Fruit fly (Drosophila melanogaster): ENCODE data around the gene ush.

Gene ush

dm6 chr2L:485825-486240 is 9.8 kb downstream of the ush start (continued):
- peak; percentile 70 for TF ChIP-seq dmrt11E (tag; optimal IDR thresholded peaks at IDR 0.05)
- peak; percentile 89 for TF ChIP-seq sob (GFP tag; IDR thresholded peaks at IDR 0.05)
- peak; percentile 66 for TF ChIP-seq CG4617 (GFP tag; optimal IDR thresholded peaks at IDR 0.05; ENCODE audit: borderline replicate concordance)
- peak; percentile 60 for TF ChIP-seq CG7928 (GFP tag; optimal IDR thresholded peaks at IDR 0.05)
- peak; percentile 90 for TF ChIP-seq CG1603 (tag; optimal IDR thresholded peaks at IDR 0.05)
- peak; percentile 6 for TF ChIP-seq CG30020 (tag; optimal IDR thresholded peaks at IDR 0.05)
- no peak; the same call in 1 of the 3 replicates for TF ChIP-seq CG7357 (GFP tag; IDR thresholded peaks at IDR 0.05)
- TF ChIP-seq Deaf1 (tag; optimal IDR thresholded peaks at IDR 0.05), result no peak
- peak; percentile 86 for TF ChIP-seq ems (GFP tag; optimal IDR thresholded peaks at IDR 0.05)
- peak; percentile 83 for TF ChIP-seq Antp (GFP tag; optimal IDR thresholded peaks at IDR 0.05)
- peak; percentile 24 to 73 for TF ChIP-seq insv (GFP tag; optimal IDR thresholded peaks at IDR 0.05)
- peak; percentile 91 for TF ChIP-seq CG9727 (GFP tag; optimal IDR thresholded peaks at IDR 0.05)
- peak; percentile 82 for TF ChIP-seq H15 (GFP tag; IDR thresholded peaks at IDR 0.05)
- peak; percentile 83 for TF ChIP-seq CG11695 (GFP tag; IDR thresholded peaks at IDR 0.05)
- peak; percentile 72 for TF ChIP-seq tin (GFP tag; optimal IDR thresholded peaks at IDR 0.05)
- peak; percentile 59; the same call in 1 of the 2 replicates for TF ChIP-seq Adf1 (GFP tag; IDR thresholded peaks at IDR 0.05)
- TF ChIP-seq otp (GFP tag; IDR thresholded peaks at IDR 0.05), result peak; percentile 94
- TF ChIP-seq knrl (GFP tag; IDR thresholded peaks at IDR 0.05; ENCODE audit: partially characterized antibody), result no peak
- peak; percentile 69 for TF ChIP-seq gro (GFP tag; optimal IDR thresholded peaks at IDR 0.05)
- TF ChIP-seq CG12659 (GFP tag; optimal IDR thresholded peaks at IDR 0.05), result peak; percentile 89
- no peak for TF ChIP-seq CG6272 (GFP tag; IDR thresholded peaks at IDR 0.05)
- TF ChIP-seq CG3995 (GFP tag; optimal IDR thresholded peaks at IDR 0.05), result peak; percentile 62
- peak; percentile 86 for TF ChIP-seq scrt (GFP tag; optimal IDR thresholded peaks at IDR 0.05)
- peak; percentile 97 for TF ChIP-seq MTF-1 (GFP tag; optimal IDR thresholded peaks at IDR 0.05; ENCODE audit: borderline replicate concordance)
- peak; percentile 53 for TF ChIP-seq crc (GFP tag; optimal IDR thresholded peaks at IDR 0.05)
- TF ChIP-seq disco-r (GFP tag; optimal IDR thresholded peaks at IDR 0.05), result peak; percentile 86
- peak in 1 of 2 experiments; percentile 45 for TF ChIP-seq crp (GFP tag; optimal IDR thresholded peaks at IDR 0.05)
- peak; percentile 69; the same call in 1 of the 3 replicates for TF ChIP-seq CG34422 (GFP tag; IDR thresholded peaks at IDR 0.05)
- no peak for TF ChIP-seq Oaz (GFP tag; IDR thresholded peaks at IDR 0.05)
- TF ChIP-seq CG14667 (GFP tag; IDR thresholded peaks at IDR 0.05), result peak; percentile 32; the same call in 1 of the 2 replicates
- peak; percentile 91 for TF ChIP-seq CG6765 (GFP tag; optimal IDR thresholded peaks at IDR 0.05)
- TF ChIP-seq stwl (tag; optimal IDR thresholded peaks at IDR 0.05), result no peak
- TF ChIP-seq Neu2 (GFP tag; optimal IDR thresholded peaks at IDR 0.05; ENCODE audit: borderline replicate concordance), result no peak
- TF ChIP-seq Hand (GFP tag; optimal IDR thresholded peaks at IDR 0.05), result peak; percentile 76
- peak; percentile 68 for TF ChIP-seq CG13775 (GFP tag; optimal IDR thresholded peaks at IDR 0.05)
- peak; percentile 67 for TF ChIP-seq slou (GFP tag; optimal IDR thresholded peaks at IDR 0.05)
- peak; percentile 80 for TF ChIP-seq Blimp-1 (GFP tag; optimal IDR thresholded peaks at IDR 0.05)
- TF ChIP-seq jigr1 (GFP tag; IDR thresholded peaks at IDR 0.05), result no peak
- peak; percentile 95 for TF ChIP-seq CG15601 (tag; optimal IDR thresholded peaks at IDR 0.05)
- TF ChIP-seq sisA (GFP tag; IDR thresholded peaks at IDR 0.05), result peak; percentile 34
- peak; percentile 70 for TF ChIP-seq Sry-β (GFP tag; optimal IDR thresholded peaks at IDR 0.05)
- peak; percentile 80 for TF ChIP-seq kah (GFP tag; optimal IDR thresholded peaks at IDR 0.05)
- TF ChIP-seq Ets65A (GFP tag), result peak; percentile 91
- TF ChIP-seq fd102C (GFP tag; optimal IDR thresholded peaks at IDR 0.05), result peak; percentile 90
- peak; percentile 78 for TF ChIP-seq Max (GFP tag; optimal IDR thresholded peaks at IDR 0.05)
- TF ChIP-seq pan (optimal IDR thresholded peaks at IDR 0.05), result no peak
- peak in 1 of 2 experiments; percentile 81 for TF ChIP-seq pan (GFP tag; optimal IDR thresholded peaks at IDR 0.05 in 1 of 2, IDR thresholded peaks at IDR 0.05 in 1 of 2)
- peak; percentile 81 for TF ChIP-seq Fer3 (tag; optimal IDR thresholded peaks at IDR 0.05)
- TF ChIP-seq CG1529 (GFP tag; optimal IDR thresholded peaks at IDR 0.05), result peak; percentile 95
- TF ChIP-seq CG34224 (GFP tag; IDR thresholded peaks at IDR 0.05; ENCODE audit: partially characterized antibody), result no peak

Measured in whole organism, embryonic.